Fruit fly (Drosophila melanogaster): ENCODE measurements around the gene Apoltp.

The Apoltp gene

DNA sequence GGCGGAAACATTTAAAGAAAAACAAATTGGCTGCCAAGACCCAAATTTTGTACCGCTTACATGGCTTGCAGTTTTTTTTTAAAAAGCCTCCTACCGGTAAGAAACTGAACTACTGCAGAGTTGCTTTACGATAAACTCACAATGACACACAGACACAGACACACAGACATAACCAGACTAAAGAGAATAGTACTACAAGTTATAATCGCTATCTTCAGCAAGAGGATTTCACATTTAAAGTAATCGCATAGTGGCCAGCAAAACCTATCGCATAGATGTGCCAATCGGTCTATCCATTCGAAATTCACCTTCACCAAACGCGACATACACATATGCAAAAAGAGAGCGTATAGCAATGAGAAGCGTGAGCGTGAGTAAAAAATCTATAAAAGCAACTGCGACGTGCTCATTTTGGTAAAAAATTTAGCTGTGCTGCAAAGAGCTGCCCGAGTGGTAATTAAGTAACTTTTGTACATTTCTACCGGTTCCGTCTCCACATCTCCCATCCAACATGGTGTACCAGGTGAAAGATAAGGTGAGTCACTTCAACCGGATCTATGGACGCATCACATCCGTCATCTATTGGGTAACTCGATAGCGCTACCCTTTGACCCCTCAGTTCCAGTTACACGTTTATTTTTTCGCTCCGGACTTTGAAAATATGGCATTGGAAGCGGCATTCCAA, 20.8 kb upstream of the Apoltp start, which contains the start of gene Trx2:
Trx2 (plus strand) TSS at position 161 of the 685 bp plus-strand sequence.
- TF ChIP-seq CG8478 (optimal IDR thresholded peaks at IDR 0.05) (no peak), pan (optimal IDR thresholded peaks at IDR 0.05) (no peak), usp (GFP tag; optimal IDR thresholded peaks at IDR 0.05) (no peak), psq (optimal IDR thresholded peaks at IDR 0.05) (no peak), EcR (GFP tag; optimal IDR thresholded peaks at IDR 0.05) (no peak), Dll (optimal IDR thresholded peaks at IDR 0.05) (no peak)

DNA sequence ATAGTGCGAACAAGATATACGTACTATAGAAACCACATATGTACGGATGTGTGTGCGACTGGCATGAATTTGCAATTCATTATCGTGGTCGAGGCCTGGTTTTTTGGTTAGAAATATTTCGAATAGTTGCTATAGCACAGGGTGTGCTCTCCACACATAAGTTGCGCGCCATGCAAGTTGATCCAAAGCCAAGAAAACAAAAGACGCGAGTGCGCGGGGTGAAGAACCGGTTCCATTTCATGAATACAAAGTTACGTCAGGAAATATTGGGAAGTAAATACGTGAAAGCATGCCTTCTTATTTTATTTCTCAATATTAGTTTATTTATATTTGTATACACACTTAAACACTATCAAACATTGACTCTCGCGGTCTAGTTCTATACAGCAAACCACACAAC, 20.1 kb upstream of the Apoltp start:
- no peak for TF ChIP-seq usp (GFP tag; optimal IDR thresholded peaks at IDR 0.05)
- TF ChIP-seq CG8478 (optimal IDR thresholded peaks at IDR 0.05) = no peak
- no peak for TF ChIP-seq EcR (GFP tag; optimal IDR thresholded peaks at IDR 0.05)
- no peak for TF ChIP-seq psq (optimal IDR thresholded peaks at IDR 0.05)
- no peak for TF ChIP-seq Dll (optimal IDR thresholded peaks at IDR 0.05)
- TF ChIP-seq pan (optimal IDR thresholded peaks at IDR 0.05) = no peak

DNA sequence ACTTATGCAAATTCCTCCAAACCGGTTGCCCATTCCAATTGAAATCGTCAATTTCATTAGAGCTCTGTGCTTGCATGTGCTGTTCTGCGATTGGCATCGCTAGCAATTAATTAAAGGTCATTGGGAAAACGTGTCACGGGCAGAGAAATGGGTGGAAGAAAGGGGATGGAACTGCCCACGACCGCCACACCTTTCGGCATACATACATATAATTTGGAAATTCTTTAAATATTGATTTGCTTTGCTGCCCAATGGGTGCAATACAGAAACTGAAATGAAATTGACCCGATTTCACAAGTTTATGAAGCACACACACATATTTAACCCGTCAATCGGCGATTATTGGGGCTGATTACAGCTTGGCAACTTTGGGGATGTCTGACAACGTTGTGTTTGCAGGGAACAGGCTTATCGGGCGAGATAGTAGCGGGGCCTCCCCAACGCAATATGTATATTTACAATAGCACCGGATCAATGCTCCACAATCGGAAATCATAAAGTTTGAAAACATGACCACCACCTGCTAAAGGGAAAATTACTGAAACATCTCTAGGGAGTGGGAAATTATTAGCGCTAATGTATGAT, 19.2 kb upstream of the Apoltp start:
- TF ChIP-seq CG8478 (optimal IDR thresholded peaks at IDR 0.05) (no peak), Dll (optimal IDR thresholded peaks at IDR 0.05) (no peak), psq (optimal IDR thresholded peaks at IDR 0.05) (no peak), usp (GFP tag; optimal IDR thresholded peaks at IDR 0.05) (no peak), pan (optimal IDR thresholded peaks at IDR 0.05) (no peak), EcR (GFP tag; optimal IDR thresholded peaks at IDR 0.05) (no peak)

DNA sequence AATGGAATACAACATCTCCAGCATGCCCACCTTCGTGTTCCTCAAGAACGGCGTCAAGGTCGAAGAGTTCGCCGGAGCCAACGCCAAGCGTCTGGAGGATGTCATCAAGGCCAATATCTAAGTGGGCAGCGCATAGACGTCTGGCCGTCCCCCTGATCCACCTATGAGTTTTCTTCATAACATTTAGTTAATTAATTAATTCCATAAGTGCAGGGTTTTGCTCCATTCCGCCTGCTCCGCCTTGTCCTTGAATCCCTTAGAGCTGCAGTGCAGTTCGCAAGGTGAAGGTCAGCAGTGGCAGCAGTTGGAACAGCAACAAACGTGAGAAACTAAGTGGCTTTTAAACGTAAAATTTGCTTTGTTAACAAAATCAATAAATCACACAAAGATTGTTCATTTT, 18.4 kb upstream of the Apoltp start:
- TF ChIP-seq psq (optimal IDR thresholded peaks at IDR 0.05) = no peak
- TF ChIP-seq usp (GFP tag; optimal IDR thresholded peaks at IDR 0.05) = no peak
- no peak for TF ChIP-seq Dll (optimal IDR thresholded peaks at IDR 0.05)
- no peak for TF ChIP-seq CG8478 (optimal IDR thresholded peaks at IDR 0.05)
- no peak for TF ChIP-seq EcR (GFP tag; optimal IDR thresholded peaks at IDR 0.05)
- no peak for TF ChIP-seq pan (optimal IDR thresholded peaks at IDR 0.05)

DNA sequence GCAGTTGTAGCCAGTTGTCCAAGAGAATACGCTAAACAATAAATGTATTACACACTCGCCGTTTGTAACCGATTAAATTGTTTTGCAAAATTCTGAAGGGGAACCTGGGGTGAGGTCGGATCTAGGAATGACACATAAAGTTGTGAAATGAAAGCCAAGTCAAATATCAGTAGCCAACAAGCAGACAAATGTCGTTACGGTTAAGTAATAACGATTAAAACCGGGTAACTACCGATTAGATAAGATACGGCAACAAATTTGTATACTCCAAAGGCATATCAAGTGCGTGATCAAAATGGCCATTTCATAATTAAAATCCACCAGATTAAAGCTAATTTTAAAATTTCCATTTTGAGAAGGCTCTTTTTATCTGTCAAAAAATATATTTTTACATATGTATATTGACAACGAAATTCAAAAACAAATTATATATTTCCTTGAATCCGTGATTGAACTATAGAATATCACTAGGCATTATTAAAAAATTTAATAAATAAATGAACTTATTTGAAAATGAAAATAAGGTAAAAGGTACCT, 17.9 kb upstream of the Apoltp start, which contains the start of gene GlcAT-S:
GlcAT-S (plus strand) TSS at position 487 of the 537 bp plus-strand sequence.
- TF ChIP-seq psq (optimal IDR thresholded peaks at IDR 0.05) (no peak), pan (optimal IDR thresholded peaks at IDR 0.05) (no peak)

DNA sequence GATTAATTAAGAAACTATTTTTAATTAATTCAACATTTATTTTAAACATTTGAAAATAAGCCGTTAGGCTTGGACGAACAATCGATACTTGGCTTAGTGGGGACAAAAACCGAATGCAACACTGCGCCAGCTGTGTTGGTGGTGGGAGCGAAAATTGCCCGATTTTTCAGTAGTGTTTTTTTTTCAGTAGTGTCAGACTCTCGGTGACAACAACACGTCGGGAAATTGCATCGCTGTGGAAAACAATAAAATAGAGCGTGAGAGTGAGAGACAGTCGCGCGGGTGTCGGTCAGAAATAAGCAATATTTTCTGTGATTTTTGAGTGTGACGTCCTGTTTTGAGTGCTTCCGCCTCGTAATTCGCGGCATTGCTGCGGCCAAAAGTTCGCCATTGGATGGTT, 17.3 kb upstream of the Apoltp start:
- TF ChIP-seq usp (GFP tag; optimal IDR thresholded peaks at IDR 0.05) (no peak), pan (optimal IDR thresholded peaks at IDR 0.05) (no peak), CG8478 (optimal IDR thresholded peaks at IDR 0.05) (no peak), EcR (GFP tag; optimal IDR thresholded peaks at IDR 0.05) (no peak), psq (optimal IDR thresholded peaks at IDR 0.05) (no peak), Dll (optimal IDR thresholded peaks at IDR 0.05) (no peak)

DNA sequence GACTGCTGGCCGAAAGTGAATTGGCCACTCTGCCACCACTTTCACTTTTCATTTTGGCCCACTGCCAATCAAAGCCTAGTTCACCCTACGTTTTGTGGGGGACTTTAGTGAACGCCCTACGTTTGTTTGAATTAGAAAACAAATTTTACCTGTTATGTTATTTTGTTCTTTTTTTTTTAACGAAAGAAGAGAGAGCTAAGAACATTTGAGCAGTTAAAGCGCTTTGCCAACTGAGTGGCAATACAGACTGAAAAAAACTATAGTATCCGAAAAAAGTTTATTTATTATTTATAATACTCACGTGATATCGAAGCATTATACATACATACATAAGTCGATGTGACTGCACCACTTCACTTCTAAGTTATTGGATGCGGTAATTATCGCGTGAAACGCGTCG, 16.1 kb upstream of the Apoltp start:
- no peak for TF ChIP-seq pan (optimal IDR thresholded peaks at IDR 0.05)
- no peak for TF ChIP-seq psq (optimal IDR thresholded peaks at IDR 0.05)
- no peak for TF ChIP-seq CG8478 (optimal IDR thresholded peaks at IDR 0.05)
- no peak for TF ChIP-seq Dll (optimal IDR thresholded peaks at IDR 0.05)
- no peak for TF ChIP-seq usp (GFP tag; optimal IDR thresholded peaks at IDR 0.05)
- TF ChIP-seq EcR (GFP tag; optimal IDR thresholded peaks at IDR 0.05) = no peak

DNA sequence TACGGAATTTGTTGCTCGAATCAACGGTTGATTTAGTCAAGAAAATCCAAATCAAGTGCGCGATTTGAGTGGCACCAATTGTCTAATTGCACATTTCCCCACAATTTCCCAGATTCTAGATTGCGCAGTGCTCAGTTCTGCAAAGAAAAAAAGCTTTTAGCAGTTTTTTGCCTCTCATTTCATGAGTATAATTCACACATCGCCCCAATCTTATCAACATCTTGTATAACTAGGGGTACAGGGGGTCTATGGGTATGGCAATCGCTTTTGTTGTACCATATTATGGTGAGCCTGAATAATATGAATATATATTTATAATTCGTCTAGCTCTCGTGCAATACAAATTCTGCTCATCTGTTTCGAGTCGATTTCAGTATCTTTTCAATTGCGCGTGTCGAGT, 15.1 kb upstream of the Apoltp start:
- TF ChIP-seq Dll (optimal IDR thresholded peaks at IDR 0.05) = no peak
- no peak for TF ChIP-seq EcR (GFP tag; optimal IDR thresholded peaks at IDR 0.05)
- no peak for TF ChIP-seq pan (optimal IDR thresholded peaks at IDR 0.05)
- TF ChIP-seq CG8478 (optimal IDR thresholded peaks at IDR 0.05) = no peak
- TF ChIP-seq usp (GFP tag; optimal IDR thresholded peaks at IDR 0.05) = no peak
- no peak for TF ChIP-seq psq (optimal IDR thresholded peaks at IDR 0.05)

DNA sequence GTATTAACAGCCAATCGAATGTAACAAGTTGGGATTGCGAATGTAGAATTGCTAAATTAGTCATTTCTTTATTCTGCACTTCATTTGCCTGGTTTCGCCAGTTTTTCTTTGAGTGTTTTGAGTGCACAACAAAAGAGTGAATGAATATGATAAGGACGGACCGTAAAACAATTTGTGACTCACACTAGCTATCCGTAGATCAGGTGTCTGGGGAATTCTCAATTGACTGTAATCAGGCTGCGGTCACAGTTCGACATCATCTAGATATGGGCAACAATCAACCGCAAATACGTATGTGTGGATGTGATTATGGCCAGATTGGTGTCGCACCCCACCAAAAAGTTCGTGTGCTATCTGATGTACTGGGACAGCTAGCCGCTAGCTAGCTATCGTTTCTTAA, 14.1 kb upstream of the Apoltp start:
- TF ChIP-seq Dll (optimal IDR thresholded peaks at IDR 0.05) = no peak

DNA sequence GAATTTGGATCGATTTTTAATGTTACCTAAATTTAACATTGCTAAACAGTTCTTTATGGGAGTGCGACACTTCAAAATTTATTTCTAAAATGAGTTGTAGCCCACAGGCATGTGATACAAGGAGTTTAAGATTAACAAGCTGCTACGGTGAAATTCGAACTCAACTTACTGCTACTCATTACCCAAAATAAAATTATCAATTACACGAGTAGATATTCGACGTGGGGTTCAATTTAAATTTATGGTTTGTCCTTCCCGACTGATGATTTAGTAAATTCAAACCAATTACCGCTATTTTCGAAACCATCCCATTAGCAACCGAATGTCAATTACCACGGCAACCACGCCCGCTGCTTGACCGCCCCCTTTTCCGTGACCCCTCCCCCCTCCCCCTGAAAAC, 8.8 kb upstream of the Apoltp start, which contains the start of gene CG31882:
CG31882 (minus strand) TSS at position 101 of the 400 bp plus-strand sequence.
- TF ChIP-seq EcR (GFP tag; optimal IDR thresholded peaks at IDR 0.05) (no peak), CG8478 (optimal IDR thresholded peaks at IDR 0.05) (no peak), usp (GFP tag; optimal IDR thresholded peaks at IDR 0.05) (no peak), Dll (optimal IDR thresholded peaks at IDR 0.05) (no peak), pan (optimal IDR thresholded peaks at IDR 0.05) (no peak), psq (optimal IDR thresholded peaks at IDR 0.05) (no peak)

DNA sequence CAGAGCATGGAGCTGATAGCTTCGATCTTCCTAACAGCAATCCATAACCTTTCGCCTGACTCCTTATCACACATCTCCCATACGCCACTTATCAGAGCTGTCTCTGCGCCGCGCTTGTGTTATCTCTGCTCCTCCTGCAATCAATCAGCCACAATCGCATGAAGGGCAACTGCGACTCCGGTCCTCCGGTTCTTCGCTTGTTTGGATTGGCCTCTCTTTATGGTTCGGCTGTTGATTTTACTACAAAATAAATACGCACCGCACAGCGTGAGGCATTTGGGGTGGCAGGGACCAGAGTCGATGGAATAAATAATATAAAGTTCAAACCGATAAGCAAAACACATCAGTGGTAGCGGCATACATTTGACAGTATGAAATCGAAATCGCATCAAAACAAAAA, 881 bp upstream of the Apoltp start:
- no peak for TF ChIP-seq Dll (optimal IDR thresholded peaks at IDR 0.05)
- no peak for TF ChIP-seq EcR (GFP tag; optimal IDR thresholded peaks at IDR 0.05)
- TF ChIP-seq psq (optimal IDR thresholded peaks at IDR 0.05) = no peak

DNA sequence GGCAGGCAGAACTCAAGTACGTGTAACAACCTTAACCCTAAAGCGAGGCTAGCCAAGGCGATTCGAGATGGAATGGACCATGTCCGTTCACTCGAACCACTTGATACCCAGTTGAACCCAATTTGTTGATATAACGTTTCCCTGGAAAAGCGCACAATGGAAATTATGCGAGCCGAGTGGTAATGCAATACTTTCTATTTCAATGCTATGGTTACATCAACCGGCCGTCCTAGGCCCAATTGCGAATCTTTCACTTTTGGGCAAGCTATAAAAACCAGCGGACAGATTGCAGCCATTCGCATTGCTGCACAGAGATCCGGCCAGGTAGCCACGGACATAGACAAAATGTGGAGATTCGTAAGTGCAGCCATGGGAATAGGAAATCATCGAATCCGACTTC, 22.3 kb downstream of the Apoltp start, which contains the start of gene CG33299:
CG33299 (plus strand) TSS at position 301 of the 400 bp plus-strand sequence.
- TF ChIP-seq EcR (GFP tag; optimal IDR thresholded peaks at IDR 0.05) (no peak), usp (GFP tag; optimal IDR thresholded peaks at IDR 0.05) (no peak), psq (optimal IDR thresholded peaks at IDR 0.05) (no peak), Dll (optimal IDR thresholded peaks at IDR 0.05) (no peak)
